Worm (Caenorhabditis elegans): ENCODE data around the gene bus-8A.

DNA sequence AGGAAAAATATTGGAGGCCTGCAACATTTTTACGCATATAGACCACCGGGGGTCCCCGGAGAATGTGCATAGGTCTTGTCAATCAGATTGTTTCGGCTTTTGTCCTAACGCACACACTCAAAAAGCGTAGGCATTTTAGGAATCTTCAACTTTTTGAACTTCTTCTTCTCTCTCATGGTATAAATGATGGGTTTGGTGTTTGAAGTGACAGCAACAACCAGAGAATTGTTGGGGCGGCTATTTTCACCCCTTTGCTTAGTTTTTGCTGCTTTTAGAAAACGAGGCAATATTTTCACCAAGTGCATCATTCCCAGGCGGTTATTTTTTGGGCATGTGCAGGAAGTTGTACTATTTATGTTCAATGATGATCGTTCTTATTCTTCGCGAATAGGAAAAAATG is 41.0 kb upstream of the bus-8A start:
- TF ChIP-seq hnd-1 (tag; optimal IDR thresholded peaks at IDR 0.05), result no peak
- no peak for TF ChIP-seq scrt-1 (GFP tag; IDR thresholded peaks at IDR 0.05)
- no peak for TF ChIP-seq tbx-37 (GFP tag; conservative IDR thresholded peaks at IDR 0.05)
- TF ChIP-seq ama-1 (optimal IDR thresholded peaks at IDR 0.05), result no peak

Data from whole organism, early embryonic.